Worm (Caenorhabditis elegans) whole organism, L3 larva: Measurements from ENCODE around the gene shc-3.

ENCODE experiments used
- ZK546.5 ChIP-seq: sonication (generic microtip); optimal IDR thresholded peaks from 2 replicates; lab custom pipeline; 2017; ENCODE audit warnings: missing biosample characterization, missing genetic modification characterization
- nhr-28 ChIP-seq: fragments of 150-350 bp; optimal IDR thresholded peaks from 2 replicates; lab custom pipeline; 2014; ENCODE audit warnings: missing biosample characterization, missing genetic modification characterization
- pha-4 ChIP-seq: fragments of 150-350 bp; optimal IDR thresholded peaks from 2 replicates; lab custom pipeline; 2014; ENCODE audit warnings: missing biosample characterization, missing genetic modification reagents, missing genetic modification characterization

DNA sequence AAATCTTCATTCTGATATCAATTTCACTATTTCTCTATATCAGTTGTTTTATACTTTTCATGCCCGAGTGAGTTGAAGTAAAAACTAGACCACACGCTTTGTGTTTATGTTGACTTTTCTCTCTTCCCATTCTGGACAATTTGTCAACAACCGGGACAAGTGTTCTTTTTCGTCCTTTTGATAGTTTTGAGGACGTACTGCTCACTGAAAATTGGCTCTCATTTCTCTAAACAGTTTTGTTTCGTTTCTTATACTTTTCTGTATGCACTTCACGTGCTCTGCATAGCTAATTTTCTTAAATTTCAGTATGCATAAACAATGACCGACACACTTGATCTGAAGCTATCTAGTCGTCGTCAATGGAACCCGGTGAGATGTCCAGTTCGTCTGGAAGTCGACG is 29.7 kb upstream of the shc-3 start, which contains the start of gene adm-2:
- TF ChIP-seq nhr-28 (tag; lab: Kevin White, UChicago) (no peak), pha-4 (tag; lab: Kevin White, UChicago) (peak; percentile 85), ZK546.5 (tag; lab: Kevin White, UChicago) (no peak)
